Worm (Caenorhabditis elegans) whole organism, young adult: ENCODE measurements around the gene flp-8.

Experiments
- F52B5.7 ChIP-seq: sonication (generic microtip); optimal IDR thresholded peaks from 2 replicates; lab custom pipeline; 2016; ENCODE audit warnings: mild to moderate bottlenecking, missing genetic modification characterization, missing compliant biosample characterization
- F57A8.1 ChIP-seq: fragments of 200-800 bp; sonication (Bioruptor generic); optimal IDR thresholded peaks from 2 replicates; lab custom pipeline; 2018; ENCODE audit warnings: mild to moderate bottlenecking, missing genetic modification characterization, moderate library complexity, missing compliant biosample characterization
- attf-6 ChIP-seq: fragments of 200-800 bp; sonication (Bioruptor generic); IDR thresholded peaks from 2 replicates; pipeline ENCODE4 v1.3.6; 2022; ENCODE audit warnings: missing genetic modification reagents, missing genetic modification characterization, missing compliant biosample characterization
- bed-2 ChIP-seq: fragments of 200-800 bp; sonication (Bioruptor generic); IDR thresholded peaks from 2 replicates; pipeline ENCODE4 v1.3.6; 2022; ENCODE audit warnings: missing genetic modification reagents, missing genetic modification characterization, missing compliant biosample characterization
- cebp-2 ChIP-seq: fragments of 200-800 bp; sonication (Bioruptor generic); IDR thresholded peaks from 2 replicates; pipeline ENCODE4 v1.3.6; 2022; ENCODE audit warnings: missing genetic modification characterization, missing compliant biosample characterization
- ceh-40 ChIP-seq: fragments of 200-800 bp; sonication (Bioruptor generic); IDR thresholded peaks from 2 replicates; pipeline ENCODE4 v1.3.6; 2022; ENCODE audit warnings: missing genetic modification characterization, missing compliant biosample characterization
- fkh-3 ChIP-seq: sonication (generic microtip); optimal IDR thresholded peaks from 2 replicates; lab custom pipeline; 2016; ENCODE audit warnings: mild to moderate bottlenecking, missing genetic modification characterization, missing compliant biosample characterization
- lin-40 ChIP-seq: sonication (generic microtip); optimal IDR thresholded peaks from 2 replicates; lab custom pipeline; 2016; ENCODE audit warnings: missing genetic modification characterization, mild to moderate bottlenecking, missing compliant biosample characterization, missing genotype, missing genetic modification reagents
- lir-1 ChIP-seq: fragments of 200-800 bp; sonication (Bioruptor generic); conservative IDR thresholded peaks from 2 replicates; pipeline ENCODE4 v1.3.6; 2022; ENCODE audit warnings: missing genetic modification reagents, missing genetic modification characterization, missing compliant biosample characterization
- madf-3 ChIP-seq: fragments of 200-800 bp; sonication (Bioruptor generic); IDR thresholded peaks from 2 replicates; pipeline ENCODE4 v1.3.6; 2022; ENCODE audit warnings: missing genetic modification reagents, missing genetic modification characterization, missing compliant biosample characterization
- nfyb-1 ChIP-seq: fragments of 200-800 bp; sonication (Bioruptor generic); IDR thresholded peaks from 2 replicates; pipeline ENCODE4 v1.3.6; 2022; ENCODE audit warnings: missing genetic modification reagents, missing genetic modification characterization, missing compliant biosample characterization
- nhr-90 ChIP-seq: sonication (generic microtip); optimal IDR thresholded peaks from 2 replicates; lab custom pipeline; 2016; ENCODE audit warnings: missing genotype, mild to moderate bottlenecking, missing genetic modification characterization, missing compliant biosample characterization
- pha-4 ChIP-seq: fragments of 150-350 bp; sonication (generic microtip); optimal IDR thresholded peaks from 2 replicates; lab custom pipeline; 2014; ENCODE audit warnings: missing biosample characterization, missing genetic modification reagents, missing genetic modification characterization
- snpc-1.1 ChIP-seq: sonication (generic microtip); optimal IDR thresholded peaks from 2 replicates; lab custom pipeline; 2017; ENCODE audit warnings: missing genetic modification characterization, mild to moderate bottlenecking, missing compliant biosample characterization, antibody characterized with exemption, moderate library complexity, missing genotype, missing genetic modification reagents; ENCODE audit not compliant: insufficient read depth
- snpc-4 ChIP-seq, 5 experiments: fragments of 150-350 bp in 1 of 5; sonication (generic microtip) in 4 of 5; optimal IDR thresholded peaks; 2 replicates each; lab custom pipeline; 2014 to 2018; ENCODE audit warnings: missing genetic modification characterization in 5 of 5, missing biosample characterization in 3 of 5, antibody characterized with exemption in 2 of 5, mild to moderate bottlenecking in 2 of 5, missing compliant biosample characterization in 2 of 5, missing genotype in 2 of 5, moderate library complexity in 2 of 5, missing genetic modification reagents in 1 of 5
- sptf-2 ChIP-seq: fragments of 200-800 bp; sonication (Bioruptor generic); optimal IDR thresholded peaks from 2 replicates; lab custom pipeline; 2018; ENCODE audit warnings: mild to moderate bottlenecking, missing genetic modification characterization, missing compliant biosample characterization
- tbp1 ChIP-seq: fragments of 200-800 bp; sonication (Bioruptor generic); optimal IDR thresholded peaks from 2 replicates; lab custom pipeline; 2018; ENCODE audit warnings: mild to moderate bottlenecking, missing genetic modification characterization, missing compliant biosample characterization
- ztf-6 ChIP-seq: fragments of 200-800 bp; sonication (Bioruptor generic); IDR thresholded peaks from 2 replicates; pipeline ENCODE4 v1.3.6; 2022; ENCODE audit warnings: missing genetic modification reagents, missing genetic modification characterization, missing compliant biosample characterization

Gene flp-8

ce11 chrX:14922758-14923157, 41.5 kb downstream of the flp-8 start:
- TF ChIP-seq cebp-2 (GFP tag; lab: Robert Waterston, UW), result no peak
- TF ChIP-seq fkh-3 (tag; lab: Kevin White, UChicago), result no peak
- no peak for TF ChIP-seq lin-40
- TF ChIP-seq lir-1 (GFP tag; lab: Robert Waterston, UW), result no peak
- TF ChIP-seq pha-4 (tag; lab: Kevin White, UChicago), result no peak
- no peak for TF ChIP-seq tbp1 (GFP tag; lab: Kevin White, UChicago)

ce11 chrX:14928854-14929253, 47.6 kb downstream of the flp-8 start, which contains the start of gene ntr-2:
ntr-2 (minus strand) TSS chrX:14928954.
- TF ChIP-seq F52B5.7 (tag; lab: Kevin White, UChicago) (no peak), madf-3 (GFP tag; lab: Robert Waterston, UW) (no peak), F57A8.1 (GFP tag; lab: Kevin White, UChicago) (no peak)

ce11 chrX:14929512-14929911, 48.3 kb downstream of the flp-8 start:
- no peak for TF ChIP-seq bed-2 (GFP tag; lab: Robert Waterston, UW)
- no peak for TF ChIP-seq nhr-90

- no peak for TF ChIP-seq ztf-6
- no peak for TF ChIP-seq attf-6 (GFP tag; lab: Robert Waterston, UW)
- no peak for TF ChIP-seq ceh-40
- no peak for TF ChIP-seq nfyb-1 (GFP tag; lab: Robert Waterston, UW)
- peak; percentile 58 for TF ChIP-seq snpc-1.1 (tag; lab: Kevin White, UChicago)
- TF ChIP-seq nhr-90, result no peak
- peak; percentile 12 for TF ChIP-seq snpc-4 (GFP tag; optimal IDR thresholded peaks at IDR 0.05; lab: Kevin White, UChicago)
- TF ChIP-seq snpc-4 (tag; optimal IDR thresholded peaks at IDR 0.05; lab: Kevin White, UChicago), result peak in 2 of 4 experiments; percentile 77 to 88
- no peak for TF ChIP-seq sptf-2
Measured at ce11 chrX:14931443-14931842, 50.2 kb downstream of the flp-8 start.
